Worm (Caenorhabditis elegans): Measurements from ENCODE around the gene D1025.1.

ce11 chrX:14566047-14566446, 45.5 kb downstream of the D1025.1 start:
- TF ChIP-seq snpc-4 (tag; optimal IDR thresholded peaks at IDR 0.05), result no peak
- TF ChIP-seq ZK546.5 (tag; optimal IDR thresholded peaks at IDR 0.05), result no peak
- TF ChIP-seq ceh-82 (tag; optimal IDR thresholded peaks at IDR 0.05), result no peak
- TF ChIP-seq elt-1 (tag; optimal IDR thresholded peaks at IDR 0.05), result no peak
- TF ChIP-seq nhr-25 (tag; optimal IDR thresholded peaks at IDR 0.05), result no peak
- TF ChIP-seq lin-39 (tag; optimal IDR thresholded peaks at IDR 0.05), result no peak
- TF ChIP-seq ztf-4 (tag; optimal IDR thresholded peaks at IDR 0.05), result no peak
- no peak for TF ChIP-seq unc-62 (GFP tag; optimal IDR thresholded peaks at IDR 0.05)
- no peak for TF ChIP-seq skn-1 (tag; optimal IDR thresholded peaks at IDR 0.05)
- no peak for TF ChIP-seq ztf-1 (GFP tag; conservative IDR thresholded peaks at IDR 0.05)
- no peak for TF ChIP-seq ama-1 (optimal IDR thresholded peaks at IDR 0.05)
- TF ChIP-seq lsy-2 (tag; optimal IDR thresholded peaks at IDR 0.05), result no peak
- TF ChIP-seq F13H6.1 (tag; optimal IDR thresholded peaks at IDR 0.05), result peak; percentile 24

All from whole organism, L2 larva.